Worm (Caenorhabditis elegans): ENCODE data around the gene srt-50.
"Not testable (repeated sequence)": the region's sequence is repeated elsewhere in the genome, so short reads cannot be mapped to it uniquely, and the experiment has no call there.

srt-50 gene

DNA sequence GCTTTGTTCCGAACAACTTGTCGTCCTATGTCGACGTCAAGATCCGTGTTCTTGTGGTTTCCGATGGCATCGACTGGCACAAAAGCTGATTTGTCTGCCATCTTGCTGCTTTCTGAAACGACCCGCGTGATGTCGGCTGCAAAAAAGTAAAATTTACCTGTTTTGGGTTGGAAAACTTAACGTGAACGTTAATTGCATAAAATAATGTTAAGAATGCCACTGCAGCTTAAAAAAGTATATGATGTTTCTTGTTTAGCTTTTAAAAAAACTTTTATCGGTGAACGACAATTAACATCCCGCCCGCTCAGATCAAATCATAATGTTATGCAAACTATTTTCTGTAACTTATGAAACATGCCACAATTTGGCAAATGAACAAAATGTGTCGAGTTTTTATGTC is 59.4 kb downstream of the srt-50 start, which contains the start of gene M199.8:
TSS of gene M199.8 (minus strand) at position 101 of the 400 bp plus-strand sequence.
- TF ChIP-seq dmd-8 (GFP tag; IDR thresholded peaks at IDR 0.05); ces-1 (GFP tag; optimal IDR thresholded peaks at IDR 0.05); vab-7 (GFP tag; IDR thresholded peaks at IDR 0.05): not testable (repeated sequence)
